Fruit fly (Drosophila melanogaster): ENCODE measurements around the gene Apc2.
A peak's percentile ranks its signal among the peaks of the same experiment; 100 is the strongest.

Gene Apc2

dm6 chr3R:24151924-24152809 lies 11.6 kb upstream of the Apc2 start, which contains the start of the genes p38a and CG6178:
p38a (minus strand) TSS chr3R:24152321.
CG6178 (plus strand) TSS chr3R:24152347.
- peak; percentile 98 for TF ChIP-seq dmrt93B (GFP tag; optimal IDR thresholded peaks at IDR 0.05)
- peak; percentile 37 for TF ChIP-seq Mio (GFP tag; optimal IDR thresholded peaks at IDR 0.05)
- TF ChIP-seq h (GFP tag; optimal IDR thresholded peaks at IDR 0.05) = peak; percentile 86
- no peak for TF ChIP-seq Dfd (GFP tag; optimal IDR thresholded peaks at IDR 0.05)
- peak; percentile 62 for TF ChIP-seq Hnf4 (GFP tag; optimal IDR thresholded peaks at IDR 0.05)
- TF ChIP-seq Jra (GFP tag; optimal IDR thresholded peaks at IDR 0.05) = peak; percentile 66
- peak; percentile 97 for TF ChIP-seq psq (GFP tag; optimal IDR thresholded peaks at IDR 0.05)
- TF ChIP-seq OdsH (GFP tag; optimal IDR thresholded peaks at IDR 0.05) = peak; percentile 94
- TF ChIP-seq rgr (GFP tag; optimal IDR thresholded peaks at IDR 0.05) = peak; percentile 95
- peak; percentile 20 for TF ChIP-seq CG32264 (GFP tag; optimal IDR thresholded peaks at IDR 0.05)
- peak; percentile 99 for TF ChIP-seq HLH106 (tag; optimal IDR thresholded peaks at IDR 0.05)
- TF ChIP-seq Myc (optimal IDR thresholded peaks at IDR 0.05) = peak; percentile 55
- peak; percentile 56 for TF ChIP-seq sv (GFP tag; optimal IDR thresholded peaks at IDR 0.05)
- no peak for TF ChIP-seq dl (GFP tag; optimal IDR thresholded peaks at IDR 0.05; ENCODE audit: insufficient read depth in 1 of 2, partially characterized antibody in 2 of 2)
- no peak for TF ChIP-seq pan (optimal IDR thresholded peaks at IDR 0.05)
- peak; percentile 91 for TF ChIP-seq CG9705 (GFP tag; optimal IDR thresholded peaks at IDR 0.05)
- TF ChIP-seq foxo (GFP tag; optimal IDR thresholded peaks at IDR 0.05) = peak in 1 of 2 experiments; percentile 96
- no peak for TF ChIP-seq Vsx2 (GFP tag; optimal IDR thresholded peaks at IDR 0.05; ENCODE audit: partially characterized antibody)
- TF ChIP-seq br (GFP tag; optimal IDR thresholded peaks at IDR 0.05) = peak; percentile 85
- TF ChIP-seq fru (GFP tag; optimal IDR thresholded peaks at IDR 0.05) = peak; percentile 92
- no peak for TF ChIP-seq Dif (GFP tag; optimal IDR thresholded peaks at IDR 0.05; ENCODE audit: partially characterized antibody)
- no peak for TF ChIP-seq lola (GFP tag; optimal IDR thresholded peaks at IDR 0.05)
- TF ChIP-seq sage (GFP tag; optimal IDR thresholded peaks at IDR 0.05) = peak; percentile 65
- no peak for TF ChIP-seq N (GFP tag; optimal IDR thresholded peaks at IDR 0.05)
- TF ChIP-seq Rel (GFP tag; optimal IDR thresholded peaks at IDR 0.05) = peak; percentile 37
- peak; percentile 86 for TF ChIP-seq Rel (tag; optimal IDR thresholded peaks at IDR 0.05)
- no peak for TF ChIP-seq GATAd (GFP tag; optimal IDR thresholded peaks at IDR 0.05)
- peak; percentile 73 for TF ChIP-seq ey (GFP tag; optimal IDR thresholded peaks at IDR 0.05)
- no peak for TF ChIP-seq CrebA (GFP tag; optimal IDR thresholded peaks at IDR 0.05; ENCODE audit: borderline replicate concordance)
- no peak for TF ChIP-seq Hr78 (GFP tag; optimal IDR thresholded peaks at IDR 0.05)
- peak; percentile 55 for TF ChIP-seq woc (GFP tag; optimal IDR thresholded peaks at IDR 0.05)
- peak; percentile 64 for TF ChIP-seq Hr83 (GFP tag; optimal IDR thresholded peaks at IDR 0.05; ENCODE audit: poor library complexity, severe bottlenecking)
- no peak for TF ChIP-seq Abd-B (GFP tag; optimal IDR thresholded peaks at IDR 0.05)
- no peak for TF ChIP-seq brk (GFP tag; optimal IDR thresholded peaks at IDR 0.05)
- TF ChIP-seq dsf (GFP tag; optimal IDR thresholded peaks at IDR 0.05; ENCODE audit: borderline replicate concordance) = peak; percentile 66
- TF ChIP-seq Sp1 (GFP tag; optimal IDR thresholded peaks at IDR 0.05) = peak; percentile 99

- TF ChIP-seq sv (GFP tag; optimal IDR thresholded peaks at IDR 0.05) (peak; percentile 48), Mio (GFP tag; optimal IDR thresholded peaks at IDR 0.05) (no peak), CG32264 (GFP tag; optimal IDR thresholded peaks at IDR 0.05) (peak; percentile 46), ey (GFP tag; optimal IDR thresholded peaks at IDR 0.05) (peak; percentile 58), CG9705 (GFP tag; optimal IDR thresholded peaks at IDR 0.05) (peak; percentile 85), N (GFP tag; optimal IDR thresholded peaks at IDR 0.05) (no peak), Rel (GFP tag; optimal IDR thresholded peaks at IDR 0.05) (no peak), Rel (tag; optimal IDR thresholded peaks at IDR 0.05) (peak; percentile 71), CrebA (GFP tag; optimal IDR thresholded peaks at IDR 0.05; ENCODE audit: borderline replicate concordance) (no peak), woc (GFP tag; optimal IDR thresholded peaks at IDR 0.05) (peak; percentile 74), OdsH (GFP tag; optimal IDR thresholded peaks at IDR 0.05) (peak; percentile 83), HLH106 (tag; optimal IDR thresholded peaks at IDR 0.05) (peak; percentile 96), Jra (GFP tag; optimal IDR thresholded peaks at IDR 0.05) (peak; percentile 47), Hnf4 (GFP tag; optimal IDR thresholded peaks at IDR 0.05) (peak; percentile 80), foxo (GFP tag; optimal IDR thresholded peaks at IDR 0.05) (peak in 1 of 2 experiments; percentile 90), jim (GFP tag; optimal IDR thresholded peaks at IDR 0.05) (no peak), rgr (GFP tag; optimal IDR thresholded peaks at IDR 0.05) (peak; percentile 89), Sp1 (GFP tag; optimal IDR thresholded peaks at IDR 0.05) (peak; percentile 90), Dif (GFP tag; optimal IDR thresholded peaks at IDR 0.05; ENCODE audit: partially characterized antibody) (no peak), dmrt93B (GFP tag; optimal IDR thresholded peaks at IDR 0.05) (peak; percentile 91), psq (GFP tag; optimal IDR thresholded peaks at IDR 0.05) (peak; percentile 82), dsf (GFP tag; optimal IDR thresholded peaks at IDR 0.05; ENCODE audit: borderline replicate concordance) (peak; percentile 39)
Measured at dm6 chr3R:24161173-24161811, 2.5 kb upstream of the Apc2 start, which contains the start of the genes Myo95E and TBC1d7. Myo95E (minus strand) TSS chr3R:24161498. TBC1d7 (plus strand) TSS chr3R:24161727.

Data from whole organism, wandering third instar larva.